Fruit fly (Drosophila melanogaster): ENCODE data around the gene CG7044.
A peak's percentile ranks its signal among the peaks of the same experiment; 100 is the strongest.

Gene CG7044

dm6 chr3R:21078211-21078610 lies 23.3 kb downstream of the CG7044 start:
- TF ChIP-seq ey (GFP tag; optimal IDR thresholded peaks at IDR 0.05) (no peak), Myc (optimal IDR thresholded peaks at IDR 0.05) (no peak), Jra (GFP tag; optimal IDR thresholded peaks at IDR 0.05) (no peak), Rel (GFP tag; optimal IDR thresholded peaks at IDR 0.05) (no peak), Rel (tag; optimal IDR thresholded peaks at IDR 0.05) (no peak), dmrt93B (GFP tag; optimal IDR thresholded peaks at IDR 0.05) (no peak), Hnf4 (GFP tag; optimal IDR thresholded peaks at IDR 0.05) (no peak), N (GFP tag; optimal IDR thresholded peaks at IDR 0.05) (no peak), br (GFP tag; optimal IDR thresholded peaks at IDR 0.05) (peak; percentile 17), jim (GFP tag; optimal IDR thresholded peaks at IDR 0.05) (no peak), h (GFP tag; optimal IDR thresholded peaks at IDR 0.05) (peak; percentile 34)

- TF ChIP-seq HLH106 (tag; optimal IDR thresholded peaks at IDR 0.05), result no peak
- no peak for TF ChIP-seq br (GFP tag; optimal IDR thresholded peaks at IDR 0.05)
- peak in 1 of 2 experiments; percentile 9 for TF ChIP-seq dl (GFP tag; optimal IDR thresholded peaks at IDR 0.05; ENCODE audit: insufficient read depth in 1 of 2, partially characterized antibody in 2 of 2)
- TF ChIP-seq tai (GFP tag; optimal IDR thresholded peaks at IDR 0.05), result no peak
- TF ChIP-seq usp (GFP tag; optimal IDR thresholded peaks at IDR 0.05), result no peak
- TF ChIP-seq Dfd (GFP tag; optimal IDR thresholded peaks at IDR 0.05), result no peak
- no peak for TF ChIP-seq Dif (GFP tag; optimal IDR thresholded peaks at IDR 0.05; ENCODE audit: partially characterized antibody)
Observed at dm6 chr3R:21077577-21077976, 23.9 kb downstream of the CG7044 start.

dm6 chr3R:21073707-21074106 lies 27.8 kb downstream of the CG7044 start, which contains the start of gene dmrt93B:
dmrt93B (plus strand) TSS chr3R:21074007.
- TF ChIP-seq sv (GFP tag; optimal IDR thresholded peaks at IDR 0.05), result no peak
- no peak for TF ChIP-seq Myc (optimal IDR thresholded peaks at IDR 0.05)
- no peak for TF ChIP-seq Mio (GFP tag; optimal IDR thresholded peaks at IDR 0.05)
- no peak for TF ChIP-seq rgr (GFP tag; optimal IDR thresholded peaks at IDR 0.05)
- no peak for TF ChIP-seq usp (GFP tag; optimal IDR thresholded peaks at IDR 0.05)
- no peak for TF ChIP-seq CG32264 (GFP tag; optimal IDR thresholded peaks at IDR 0.05)
- no peak for TF ChIP-seq woc (GFP tag; optimal IDR thresholded peaks at IDR 0.05)
- no peak for TF ChIP-seq Abd-B (GFP tag; optimal IDR thresholded peaks at IDR 0.05)

- no peak for TF ChIP-seq Dif (GFP tag; optimal IDR thresholded peaks at IDR 0.05; ENCODE audit: partially characterized antibody)
- no peak for TF ChIP-seq pan (optimal IDR thresholded peaks at IDR 0.05)
- TF ChIP-seq Hr83 (GFP tag; optimal IDR thresholded peaks at IDR 0.05; ENCODE audit: poor library complexity, severe bottlenecking), result no peak
- TF ChIP-seq Rel (GFP tag; optimal IDR thresholded peaks at IDR 0.05), result no peak
- TF ChIP-seq Rel (tag; optimal IDR thresholded peaks at IDR 0.05), result peak; percentile 53
- no peak for TF ChIP-seq rgr (GFP tag; optimal IDR thresholded peaks at IDR 0.05)
- peak; percentile 19 for TF ChIP-seq Myc (optimal IDR thresholded peaks at IDR 0.05)
- TF ChIP-seq sage (GFP tag; optimal IDR thresholded peaks at IDR 0.05), result no peak
Observed at dm6 chr3R:21073141-21073540, 28.4 kb downstream of the CG7044 start, which contains the start of gene r-l. r-l (minus strand) TSS chr3R:21073319.

dm6 chr3R:21071943-21072500 lies 29.5 kb downstream of the CG7044 start:
- no peak for TF ChIP-seq Vsx2 (GFP tag; optimal IDR thresholded peaks at IDR 0.05; ENCODE audit: partially characterized antibody)
- TF ChIP-seq Sp1 (GFP tag; optimal IDR thresholded peaks at IDR 0.05), result no peak
- no peak for TF ChIP-seq tai (GFP tag; optimal IDR thresholded peaks at IDR 0.05)
- TF ChIP-seq Myc (optimal IDR thresholded peaks at IDR 0.05), result no peak
- no peak for TF ChIP-seq N (GFP tag; optimal IDR thresholded peaks at IDR 0.05)
- no peak for TF ChIP-seq dmrt93B (GFP tag; optimal IDR thresholded peaks at IDR 0.05)
- no peak for TF ChIP-seq br (GFP tag; optimal IDR thresholded peaks at IDR 0.05)
- TF ChIP-seq Dfd (GFP tag; optimal IDR thresholded peaks at IDR 0.05), result no peak
- TF ChIP-seq brk (GFP tag; optimal IDR thresholded peaks at IDR 0.05), result no peak
- no peak for TF ChIP-seq ey (GFP tag; optimal IDR thresholded peaks at IDR 0.05)
- no peak for TF ChIP-seq CrebA (GFP tag; optimal IDR thresholded peaks at IDR 0.05; ENCODE audit: borderline replicate concordance)

- TF ChIP-seq sage (GFP tag; optimal IDR thresholded peaks at IDR 0.05), result no peak
- no peak for TF ChIP-seq pan (optimal IDR thresholded peaks at IDR 0.05)
- TF ChIP-seq Jra (GFP tag; optimal IDR thresholded peaks at IDR 0.05), result no peak
- TF ChIP-seq dl (GFP tag; optimal IDR thresholded peaks at IDR 0.05; ENCODE audit: insufficient read depth in 1 of 2, partially characterized antibody in 2 of 2), result no peak
- no peak for TF ChIP-seq ey (GFP tag; optimal IDR thresholded peaks at IDR 0.05)
- no peak for TF ChIP-seq Dif (GFP tag; optimal IDR thresholded peaks at IDR 0.05; ENCODE audit: partially characterized antibody)
- TF ChIP-seq fru (GFP tag; optimal IDR thresholded peaks at IDR 0.05), result no peak
- TF ChIP-seq Hr83 (GFP tag; optimal IDR thresholded peaks at IDR 0.05; ENCODE audit: poor library complexity, severe bottlenecking), result no peak
- no peak for TF ChIP-seq psq (GFP tag; optimal IDR thresholded peaks at IDR 0.05)
- TF ChIP-seq Abd-B (GFP tag; optimal IDR thresholded peaks at IDR 0.05), result no peak
- no peak for TF ChIP-seq rgr (GFP tag; optimal IDR thresholded peaks at IDR 0.05)
- no peak for TF ChIP-seq Dfd (GFP tag; optimal IDR thresholded peaks at IDR 0.05)
- TF ChIP-seq foxo (GFP tag; optimal IDR thresholded peaks at IDR 0.05), result no peak
- TF ChIP-seq Hr78 (GFP tag; optimal IDR thresholded peaks at IDR 0.05), result no peak
Observed at dm6 chr3R:21071312-21071711, 30.2 kb downstream of the CG7044 start.

Measured in whole organism, wandering third instar larva.